Worm (Caenorhabditis elegans) whole organism, young adult: ENCODE data around the gene rfc-3.

Experiments
- F22D6.2 ChIP-seq: sonication (generic microtip); optimal IDR thresholded peaks from 2 replicates; lab custom pipeline; 2016; ENCODE audit warnings: mild to moderate bottlenecking, missing genetic modification characterization, missing compliant biosample characterization
- F55B11.4 ChIP-seq: sonication (generic microtip); optimal IDR thresholded peaks from 2 replicates; lab custom pipeline; 2016; ENCODE audit warnings: missing compliant biosample characterization, missing genetic modification characterization, borderline replicate concordance; ENCODE audit not compliant: insufficient read depth
- Y53F4B.3 ChIP-seq: fragments of 200-800 bp; sonication (Bioruptor generic); IDR thresholded peaks from 2 replicates; pipeline ENCODE4 v1.3.6; 2022; ENCODE audit warnings: missing genetic modification reagents, missing genetic modification characterization, missing compliant biosample characterization
- ZK185.1 ChIP-seq: sonication (generic microtip); optimal IDR thresholded peaks from 2 replicates; lab custom pipeline; 2016; ENCODE audit warnings: mild to moderate bottlenecking, missing genetic modification characterization, missing compliant biosample characterization; ENCODE audit not compliant: poor library complexity, severe bottlenecking
- aptf-2 ChIP-seq: fragments of 200-800 bp; sonication (Bioruptor generic); conservative IDR thresholded peaks from 2 replicates; pipeline ENCODE4 v1.3.6; 2022; ENCODE audit warnings: missing genetic modification reagents, missing genetic modification characterization, missing compliant biosample characterization
- athp-1 ChIP-seq: sonication (generic microtip); optimal IDR thresholded peaks from 2 replicates; lab custom pipeline; 2017; ENCODE audit warnings: mild to moderate bottlenecking, missing genetic modification characterization, missing compliant biosample characterization
- bed-1 ChIP-seq: fragments of 200-800 bp; sonication (Bioruptor generic); IDR thresholded peaks from 2 replicates; pipeline ENCODE4 v1.3.6; 2022; ENCODE audit warnings: missing genetic modification reagents, missing genetic modification characterization, missing compliant biosample characterization
- bed-2 ChIP-seq: fragments of 200-800 bp; sonication (Bioruptor generic); IDR thresholded peaks from 2 replicates; pipeline ENCODE4 v1.3.6; 2022; ENCODE audit warnings: missing genetic modification reagents, missing genetic modification characterization, missing compliant biosample characterization
- cebp-1 ChIP-seq, 2 experiments: fragments of 200-800 bp in 1 of 2; sonication (Bioruptor generic) in 1 of 2; sonication (generic microtip) in 1 of 2; IDR thresholded peaks in 1 of 2; optimal IDR thresholded peaks in 1 of 2; 2 replicates each; pipeline versions ENCODE4 v1.3.6 to Lab custom; 2017 to 2022; ENCODE audit warnings: missing compliant biosample characterization in 2 of 2, missing genetic modification characterization in 2 of 2, mild to moderate bottlenecking in 1 of 2, missing genetic modification reagents in 1 of 2, moderate library complexity in 1 of 2
- cebp-2 ChIP-seq: fragments of 200-800 bp; sonication (Bioruptor generic); IDR thresholded peaks from 2 replicates; pipeline ENCODE4 v1.3.6; 2022; ENCODE audit warnings: missing genetic modification characterization, missing compliant biosample characterization
- ceh-27 ChIP-seq: fragments of 200-800 bp; sonication (Bioruptor generic); optimal IDR thresholded peaks from 2 replicates; lab custom pipeline; 2018; ENCODE audit warnings: mild to moderate bottlenecking, missing genetic modification characterization, moderate library complexity, missing compliant biosample characterization
- ceh-40 ChIP-seq: fragments of 200-800 bp; sonication (Bioruptor generic); IDR thresholded peaks from 2 replicates; pipeline ENCODE4 v1.3.6; 2022; ENCODE audit warnings: missing genetic modification characterization, missing compliant biosample characterization
- dpff-1 ChIP-seq: sonication (generic microtip); optimal IDR thresholded peaks from 2 replicates; lab custom pipeline; 2017; ENCODE audit warnings: mild to moderate bottlenecking, missing genetic modification characterization, missing compliant biosample characterization
- efl-1 ChIP-seq: fragments of 150-350 bp; optimal IDR thresholded peaks from 2 replicates; lab custom pipeline; 2014; ENCODE audit warnings: missing biosample characterization, missing genetic modification reagents, missing genetic modification characterization
- ets-4 ChIP-seq: fragments of 200-800 bp; sonication (Bioruptor generic); optimal IDR thresholded peaks from 2 replicates; lab custom pipeline; 2018; ENCODE audit warnings: mild to moderate bottlenecking, missing genetic modification characterization, missing compliant biosample characterization
- hmg-1.2 ChIP-seq: fragments of 200-800 bp; sonication (Bioruptor generic); IDR thresholded peaks from 2 replicates; pipeline ENCODE4 v1.3.6; 2022; ENCODE audit warnings: missing genetic modification reagents, missing genetic modification characterization, missing compliant biosample characterization
- let-526 ChIP-seq: fragments of 200-800 bp; sonication (Bioruptor generic); IDR thresholded peaks from 2 replicates; pipeline ENCODE4 v1.3.6; 2022; ENCODE audit warnings: missing genetic modification reagents, missing genetic modification characterization, missing compliant biosample characterization
- lin-35 ChIP-seq, 3 experiments: fragments of 150-350 bp in 2 of 3; sonication (generic microtip) in 1 of 3; optimal IDR thresholded peaks; 2 replicates each; lab custom pipeline; 2014 to 2018; ENCODE audit warnings: missing biosample characterization in 3 of 3, missing genetic modification characterization in 3 of 3, missing genetic modification reagents in 3 of 3
- lin-40 ChIP-seq: sonication (generic microtip); optimal IDR thresholded peaks from 2 replicates; lab custom pipeline; 2016; ENCODE audit warnings: missing genetic modification characterization, mild to moderate bottlenecking, missing compliant biosample characterization, missing genotype, missing genetic modification reagents
- lsy-27 ChIP-seq: sonication (generic microtip); optimal IDR thresholded peaks from 2 replicates; lab custom pipeline; 2017; ENCODE audit warnings: missing genetic modification characterization, mild to moderate bottlenecking, missing compliant biosample characterization, antibody characterized with exemption, missing genotype, borderline replicate concordance; ENCODE audit not compliant: insufficient read depth
- madf-10 ChIP-seq: sonication (generic microtip); optimal IDR thresholded peaks from 2 replicates; lab custom pipeline; 2016; ENCODE audit warnings: mild to moderate bottlenecking, missing genetic modification characterization, missing compliant biosample characterization
- mel-28 ChIP-seq: sonication (generic microtip); optimal IDR thresholded peaks from 2 replicates; lab custom pipeline; 2016; ENCODE audit warnings: borderline replicate concordance, mild to moderate bottlenecking, missing genetic modification characterization, missing compliant biosample characterization
- mes-4 ChIP-seq: sonication (generic microtip); optimal IDR thresholded peaks from 2 replicates; lab custom pipeline; 2016; ENCODE audit warnings: missing genotype, missing genetic modification characterization, missing compliant biosample characterization
- mxl-1 ChIP-seq: sonication (generic microtip); optimal IDR thresholded peaks from 2 replicates; lab custom pipeline; 2016; ENCODE audit warnings: missing genetic modification characterization, missing compliant biosample characterization
- pha-4 ChIP-seq: fragments of 150-350 bp; sonication (generic microtip); optimal IDR thresholded peaks from 2 replicates; lab custom pipeline; 2014; ENCODE audit warnings: missing biosample characterization, missing genetic modification reagents, missing genetic modification characterization
- rcor-1 ChIP-seq: fragments of 200-800 bp; sonication (Bioruptor generic); IDR thresholded peaks from 2 replicates; pipeline ENCODE4 v1.3.6; 2022; ENCODE audit warnings: missing genetic modification reagents, missing genetic modification characterization, missing compliant biosample characterization
- snpc-1.3 ChIP-seq: sonication (generic microtip); optimal IDR thresholded peaks from 2 replicates; lab custom pipeline; 2017; ENCODE audit warnings: missing genetic modification characterization, mild to moderate bottlenecking, missing compliant biosample characterization, antibody characterized with exemption, moderate library complexity, missing genotype, missing genetic modification reagents; ENCODE audit not compliant: insufficient read depth
- sptf-2 ChIP-seq: fragments of 200-800 bp; sonication (Bioruptor generic); optimal IDR thresholded peaks from 2 replicates; lab custom pipeline; 2018; ENCODE audit warnings: mild to moderate bottlenecking, missing genetic modification characterization, missing compliant biosample characterization
- zfh-2 ChIP-seq: fragments of 200-800 bp; sonication (Bioruptor generic); conservative IDR thresholded peaks from 2 replicates; pipeline ENCODE4 v1.3.6; 2022; ENCODE audit warnings: missing genetic modification reagents, missing genetic modification characterization, missing compliant biosample characterization
- zim-3 ChIP-seq: sonication (generic microtip); optimal IDR thresholded peaks from 2 replicates; lab custom pipeline; 2017; ENCODE audit warnings: mild to moderate bottlenecking, missing genetic modification characterization, moderate library complexity, missing compliant biosample characterization
- ztf-3 ChIP-seq: fragments of 200-800 bp; sonication (Bioruptor generic); optimal IDR thresholded peaks from 2 replicates; lab custom pipeline; 2018; ENCODE audit warnings: mild to moderate bottlenecking, missing genetic modification characterization, missing compliant biosample characterization

The rfc-3 gene

ce11 chrIV:13063714-13064113 is 31.8 kb upstream of the rfc-3 start, which contains the start of gene scl-5:
Gene scl-5, plus strand, starts transcription at chrIV:13064014.
- TF ChIP-seq zfh-2 (GFP tag; lab: Robert Waterston, UW) (no peak), lin-40 (tag; lab: Kevin White, UChicago) (no peak)
- TF ChIP-seq, all 124 proteins: peak for 0

- peak; percentile 63 for TF ChIP-seq zfh-2 (GFP tag; lab: Robert Waterston, UW)
- no peak for TF ChIP-seq Y53F4B.3 (GFP tag; lab: Robert Waterston, UW)
- no peak for TF ChIP-seq ets-4
- TF ChIP-seq hmg-1.2 (GFP tag; lab: Robert Waterston, UW): no peak
- TF ChIP-seq ceh-27: no peak
- TF ChIP-seq cebp-2 (GFP tag; lab: Robert Waterston, UW): peak; percentile 81; the same call in 1 of the 2 replicates
- TF ChIP-seq ZK185.1 (tag; lab: Kevin White, UChicago): no peak
- no peak for TF ChIP-seq bed-1 (GFP tag; lab: Robert Waterston, UW)
- no peak for TF ChIP-seq sptf-2 (GFP tag; lab: Kevin White, UChicago)
These were observed 29.5 kb upstream of the rfc-3 start for ce11 chrIV:13066044-13066443.

ce11 chrIV:13067200-13067599 is 28.4 kb upstream of the rfc-3 start, which contains the start of gene col-131:
Gene col-131, minus strand, starts transcription at chrIV:13067300.
- TF ChIP-seq Y53F4B.3 (GFP tag; lab: Robert Waterston, UW) (no peak), athp-1 (tag; lab: Kevin White, UChicago) (no peak), rcor-1 (no peak), mes-4 (tag; lab: Kevin White, UChicago) (no peak), ztf-3 (GFP tag; lab: Kevin White, UChicago) (no peak), F22D6.2 (tag; lab: Kevin White, UChicago) (no peak), let-526 (GFP tag; lab: Robert Waterston, UW) (no peak), bed-2 (GFP tag; lab: Robert Waterston, UW) (no peak), mel-28 (tag; lab: Kevin White, UChicago) (no peak), zim-3 (tag; lab: Kevin White, UChicago) (no peak), ceh-40 (no peak), pha-4 (tag; lab: Kevin White, UChicago) (no peak), aptf-2 (GFP tag; lab: Robert Waterston, UW) (no peak), hmg-1.2 (GFP tag; lab: Robert Waterston, UW) (no peak)
- TF ChIP-seq, all 124 proteins: peak for 0

DNA sequence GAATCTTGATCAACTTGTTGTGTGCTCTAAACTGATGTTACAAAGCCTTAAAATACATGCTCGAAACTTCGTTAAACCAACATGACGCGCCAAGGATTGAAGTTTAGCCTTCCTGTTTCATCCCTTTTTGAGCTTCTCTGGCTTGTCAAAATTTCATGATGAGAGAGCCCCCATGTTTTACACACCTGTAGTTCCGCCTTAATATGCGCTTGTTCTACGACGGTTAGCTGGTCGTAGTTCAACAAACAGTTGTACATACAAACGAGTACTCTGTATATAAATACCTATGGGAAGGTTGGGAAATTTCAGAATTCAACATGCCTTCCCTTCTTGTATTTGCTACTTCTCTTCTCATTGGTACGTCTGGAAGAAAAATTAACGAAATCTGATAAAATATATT is 27.1 kb upstream of the rfc-3 start, which contains the start of gene scl-6:
scl-6 (plus strand) TSS at position 301 of the 400 bp plus-strand sequence.
- TF ChIP-seq mxl-1 (tag; lab: Kevin White, UChicago) (no peak), bed-1 (GFP tag; lab: Robert Waterston, UW) (no peak), efl-1 (GFP tag; lab: Kevin White, UChicago) (no peak), lin-40 (tag; lab: Kevin White, UChicago) (no peak), snpc-1.3 (tag; lab: Kevin White, UChicago) (no peak), F55B11.4 (no peak), ceh-27 (no peak), lsy-27 (tag; lab: Kevin White, UChicago) (no peak), cebp-1 (GFP tag; IDR thresholded peaks at IDR 0.05; lab: Robert Waterston, UW) (no peak), cebp-1 (tag; optimal IDR thresholded peaks at IDR 0.05; lab: Kevin White, UChicago) (no peak), lin-35 (GFP tag; optimal IDR thresholded peaks at IDR 0.05; lab: Kevin White, UChicago) (no peak), dpff-1 (tag; lab: Kevin White, UChicago) (no peak), madf-10 (tag; lab: Kevin White, UChicago) (no peak)
